Fruit fly (Drosophila melanogaster) whole organism, embryonic: Measurements from ENCODE around the gene CG5986.

Experiments
- ATbp ChIP-seq: fragments of 200-800 bp; sonication (Bioruptor generic); optimal IDR thresholded peaks from 2 replicates; lab custom pipeline; 2017; ENCODE audit warnings: missing biosample characterization, mild to moderate bottlenecking, missing genetic modification characterization, missing genetic modification reagents
- Bgb ChIP-seq: fragments of 200-800 bp; sonication (Bioruptor generic); IDR thresholded peaks from 2 replicates; pipeline ENCODE4 v1.3.6; 2022; ENCODE audit warnings: missing biosample characterization, missing genetic modification characterization; ENCODE audit not compliant: partially characterized antibody
- BtbVII ChIP-seq: fragments of 200-800 bp; sonication (Bioruptor generic); optimal IDR thresholded peaks from 3 replicates; lab custom pipeline; 2017; ENCODE audit warnings: missing biosample characterization, mild to moderate bottlenecking, missing genetic modification characterization
- Bteb2 ChIP-seq: fragments of 200-800 bp; sonication (Bioruptor generic); optimal IDR thresholded peaks from 2 replicates; lab custom pipeline; 2016; ENCODE audit warnings: missing biosample characterization, missing genetic modification characterization
- CG10274 ChIP-seq: fragments of 200-800 bp; sonication (Bioruptor generic); optimal IDR thresholded peaks from 3 replicates; lab custom pipeline; 2017; ENCODE audit warnings: missing biosample characterization, mild to moderate bottlenecking, missing genetic modification characterization
- CG10543 ChIP-seq: fragments of 200-800 bp; sonication (Bioruptor generic); optimal IDR thresholded peaks from 3 replicates; lab custom pipeline; 2017; ENCODE audit warnings: missing biosample characterization, mild to moderate bottlenecking, missing genetic modification characterization, moderate library complexity
- CG12744 ChIP-seq: fragments of 200-800 bp; sonication (Bioruptor generic); optimal IDR thresholded peaks from 2 replicates; lab custom pipeline; 2016; ENCODE audit warnings: missing biosample characterization, missing genetic modification characterization
- CG12942 ChIP-seq: fragments of 200-800 bp; sonication (Bioruptor generic); optimal IDR thresholded peaks from 3 replicates; lab custom pipeline; 2016; ENCODE audit warnings: missing biosample characterization, missing genetic modification characterization
- CG14667 ChIP-seq: fragments of 200-800 bp; sonication (Bioruptor generic); IDR thresholded peaks from 2 replicates; pipeline ENCODE4 v1.3.6; 2022; ENCODE audit warnings: missing biosample characterization, missing genetic modification characterization
- CG14860 ChIP-seq: fragments of 200-800 bp; sonication (Bioruptor generic); IDR thresholded peaks from 3 replicates; pipeline ENCODE4 v1.3.6; 2022; ENCODE audit warnings: missing biosample characterization, missing genetic modification characterization; ENCODE audit not compliant: partially characterized antibody
- CG14965 ChIP-seq: fragments of 200-800 bp; sonication (Bioruptor generic); optimal IDR thresholded peaks from 2 replicates; lab custom pipeline; 2016; ENCODE audit warnings: missing biosample characterization, missing genetic modification characterization, borderline replicate concordance
- CG16863 ChIP-seq: fragments of 200-800 bp; sonication (Bioruptor generic); optimal IDR thresholded peaks from 3 replicates; lab custom pipeline; 2016; ENCODE audit warnings: missing biosample characterization, missing genetic modification characterization
- CG1832 ChIP-seq: fragments of 200-800 bp; sonication (Bioruptor generic); optimal IDR thresholded peaks from 2 replicates; lab custom pipeline; 2017; ENCODE audit warnings: missing biosample characterization, mild to moderate bottlenecking, missing genetic modification characterization, inconsistent platforms
- CG18476 ChIP-seq: fragments of 200-800 bp; sonication (Bioruptor generic); optimal IDR thresholded peaks from 2 replicates; lab custom pipeline; 2016; ENCODE audit warnings: missing biosample characterization, mild to moderate bottlenecking, missing genetic modification characterization
- CG30403 ChIP-seq: fragments of 200-800 bp; sonication (Bioruptor generic); optimal IDR thresholded peaks from 3 replicates; lab custom pipeline; 2016; ENCODE audit warnings: missing biosample characterization, missing genetic modification characterization
- CG31224 ChIP-seq: fragments of 200-800 bp; sonication (Bioruptor generic); IDR thresholded peaks from 2 replicates; pipeline ENCODE4 v1.3.6; 2022; ENCODE audit warnings: missing biosample characterization, missing genetic modification characterization
- CG34422 ChIP-seq: fragments of 200-800 bp; sonication (Bioruptor generic); IDR thresholded peaks from 3 replicates; pipeline ENCODE4 v1.3.6; 2022; ENCODE audit warnings: missing biosample characterization, missing genetic modification characterization
- CG3726 ChIP-seq: fragments of 200-800 bp; sonication (Bioruptor generic); IDR thresholded peaks from 3 replicates; pipeline ENCODE4, ENCODE4 v1.3.6; 2022; ENCODE audit warnings: missing biosample characterization, missing genetic modification characterization
- CG4360 ChIP-seq: fragments of 200-800 bp; sonication (Bioruptor generic); IDR thresholded peaks from 2 replicates; pipeline ENCODE4 v1.3.6; 2022; ENCODE audit warnings: missing biosample characterization, missing genetic modification characterization
- CG4404 ChIP-seq: fragments of 200-800 bp; sonication (Bioruptor generic); IDR thresholded peaks from 2 replicates; pipeline ENCODE4 v1.3.6; 2022; ENCODE audit warnings: missing biosample characterization, missing genetic modification characterization
- CG4707 ChIP-seq: fragments of 200-800 bp; sonication (Bioruptor generic); optimal IDR thresholded peaks from 2 replicates; lab custom pipeline; 2018; ENCODE audit warnings: missing biosample characterization, mild to moderate bottlenecking, missing genetic modification characterization, moderate library complexity
- CG4730 ChIP-seq: fragments of 200-800 bp; sonication (Bioruptor generic); IDR thresholded peaks from 2 replicates; pipeline ENCODE4 v1.3.6; 2022; ENCODE audit warnings: missing biosample characterization, missing genetic modification characterization
- CG4854 ChIP-seq: fragments of 200-800 bp; sonication (Bioruptor generic); optimal IDR thresholded peaks from 2 replicates; lab custom pipeline; 2016; ENCODE audit warnings: missing biosample characterization, missing genetic modification characterization, inconsistent platforms
- CG8281 ChIP-seq: fragments of 200-800 bp; sonication (Bioruptor generic); optimal IDR thresholded peaks from 2 replicates; lab custom pipeline; 2018; ENCODE audit warnings: missing biosample characterization, mild to moderate bottlenecking, missing genetic modification characterization, moderate library complexity
- CG8944 ChIP-seq: fragments of 200-800 bp; sonication (Bioruptor generic); optimal IDR thresholded peaks from 3 replicates; lab custom pipeline; 2016; ENCODE audit warnings: missing biosample characterization, missing genetic modification characterization
- CTCF ChIP-seq: fragments of 200-800 bp; sonication (Bioruptor generic); optimal IDR thresholded peaks from 2 replicates; lab custom pipeline; 2017; ENCODE audit warnings: missing biosample characterization, mild to moderate bottlenecking, missing genetic modification characterization, moderate library complexity
- Dad ChIP-seq: fragments of 200-800 bp; sonication (Bioruptor generic); optimal IDR thresholded peaks from 3 replicates; lab custom pipeline; 2016; ENCODE audit warnings: missing biosample characterization, missing genetic modification characterization
- H2.0 ChIP-seq: fragments of 200-800 bp; sonication (Bioruptor generic); IDR thresholded peaks from 2 replicates; pipeline ENCODE4 v1.3.6; 2022; ENCODE audit warnings: missing biosample characterization, missing genetic modification characterization
- HmgZ ChIP-seq: fragments of 200-800 bp; sonication (Bioruptor generic); optimal IDR thresholded peaks from 2 replicates; lab custom pipeline; 2018; ENCODE audit warnings: missing biosample characterization, mild to moderate bottlenecking, missing genetic modification characterization
- Jarid2 ChIP-seq: fragments of 200-800 bp; sonication (Bioruptor generic); optimal IDR thresholded peaks from 3 replicates; lab custom pipeline; 2017; ENCODE audit warnings: mild to moderate bottlenecking, missing biosample characterization, missing genetic modification reagents, missing genetic modification characterization
- MTF-1 ChIP-seq: fragments of 200-800 bp; sonication (Bioruptor generic); optimal IDR thresholded peaks from 2 replicates; lab custom pipeline; 2018; ENCODE audit warnings: missing biosample characterization, mild to moderate bottlenecking, missing genetic modification characterization, borderline replicate concordance
- Max ChIP-seq: fragments of 200-800 bp; sonication (Bioruptor generic); optimal IDR thresholded peaks from 2 replicates; lab custom pipeline; 2016; ENCODE audit warnings: missing biosample characterization, mild to moderate bottlenecking, missing genetic modification characterization
- NC2β ChIP-seq: fragments of 200-800 bp; sonication (Bioruptor generic); optimal IDR thresholded peaks from 2 replicates; lab custom pipeline; 2016; ENCODE audit warnings: missing biosample characterization, missing genetic modification characterization
- Opbp ChIP-seq: fragments of 200-800 bp; sonication (Bioruptor generic); IDR thresholded peaks from 3 replicates; pipeline ENCODE4 v1.3.6; 2022; ENCODE audit warnings: missing biosample characterization, missing genetic modification characterization; ENCODE audit not compliant: partially characterized antibody
- Optix ChIP-seq: fragments of 200-800 bp; sonication (Bioruptor generic); IDR thresholded peaks from 3 replicates; pipeline ENCODE4 v1.3.6; 2022; ENCODE audit warnings: missing biosample characterization, missing genetic modification characterization
- TFAM ChIP-seq: fragments of 200-800 bp; sonication (Bioruptor generic); optimal IDR thresholded peaks from 2 replicates; lab custom pipeline; 2017; ENCODE audit warnings: missing biosample characterization, missing genetic modification characterization, inconsistent platforms
- Trl ChIP-seq, 3 experiments: fragments of >200 bp in 2 of 3; fragments of 200-800 bp in 1 of 3; sonication (Bioruptor generic) in 1 of 3; optimal IDR thresholded peaks; 2 replicates in 1 of 3; 3 replicates in 2 of 3; lab custom pipeline; 2016 to 2017; ENCODE audit warnings: missing biosample characterization in 1 of 3, missing genetic modification characterization in 1 of 3
- Vsx1 ChIP-seq: fragments of 200-800 bp; sonication (Bioruptor generic); optimal IDR thresholded peaks from 2 replicates; lab custom pipeline; 2017; ENCODE audit warnings: missing biosample characterization, mild to moderate bottlenecking, missing genetic modification characterization, missing genetic modification reagents
- chn ChIP-seq: fragments of 200-800 bp; sonication (Bioruptor generic); optimal IDR thresholded peaks from 2 replicates; lab custom pipeline; 2016; ENCODE audit warnings: missing biosample characterization, missing genetic modification characterization
- crol ChIP-seq: fragments of 200-800 bp; sonication (Bioruptor generic); IDR thresholded peaks from 2 replicates; pipeline ENCODE4 v1.3.6; 2022; ENCODE audit warnings: missing biosample characterization, missing genetic modification characterization
- dimm ChIP-seq: fragments of 200-800 bp; sonication (Bioruptor generic); IDR thresholded peaks from 2 replicates; pipeline ENCODE4 v1.3.6; 2022; ENCODE audit warnings: missing biosample characterization, missing genetic modification characterization
- dysf ChIP-seq: fragments of 200-800 bp; sonication (Bioruptor generic); IDR thresholded peaks from 3 replicates; pipeline ENCODE4 v1.3.6; 2022; ENCODE audit warnings: missing biosample characterization, missing genetic modification characterization
- gem ChIP-seq: fragments of 200-800 bp; sonication (Bioruptor generic); optimal IDR thresholded peaks from 2 replicates; lab custom pipeline; 2019; ENCODE audit warnings: missing biosample characterization, mild to moderate bottlenecking, missing genetic modification characterization, moderate library complexity
- hth ChIP-seq: fragments of >200 bp; optimal IDR thresholded peaks from 2 replicates; lab custom pipeline; 2017; ENCODE audit warnings: inconsistent platforms
- kay ChIP-seq: fragments of 200-800 bp; sonication (Bioruptor generic); optimal IDR thresholded peaks from 2 replicates; lab custom pipeline; 2016; ENCODE audit warnings: missing biosample characterization, missing genetic modification characterization
- nerfin-2 ChIP-seq: fragments of 200-800 bp; sonication (Bioruptor generic); IDR thresholded peaks from 2 replicates; pipeline ENCODE4 v1.3.6; 2022; ENCODE audit warnings: missing biosample characterization, missing genetic modification characterization; ENCODE audit not compliant: partially characterized antibody
- sima ChIP-seq: fragments of 200-800 bp; sonication (Bioruptor generic); optimal IDR thresholded peaks from 2 replicates; lab custom pipeline; 2016; ENCODE audit warnings: missing biosample characterization, missing genetic modification characterization
- tll ChIP-seq, 2 experiments: fragments of 200-800 bp in 1 of 2; fragments of >200 bp in 1 of 2; sonication (Bioruptor generic) in 1 of 2; optimal IDR thresholded peaks; 2 replicates each; lab custom pipeline; 2017 to 2019; ENCODE audit warnings: missing biosample characterization in 2 of 2, missing genetic modification characterization in 2 of 2, mild to moderate bottlenecking in 1 of 2, moderate library complexity in 1 of 2
- tx ChIP-seq: fragments of 200-800 bp; sonication (Bioruptor generic); optimal IDR thresholded peaks from 2 replicates; lab custom pipeline; 2016; ENCODE audit warnings: missing biosample characterization, missing genetic modification characterization
- vfl ChIP-seq: fragments of 200-800 bp; sonication (Bioruptor generic); optimal IDR thresholded peaks from 2 replicates; lab custom pipeline; 2016; ENCODE audit warnings: missing biosample characterization, missing genetic modification characterization
- yki ChIP-seq: fragments of >200 bp; optimal IDR thresholded peaks from 3 replicates; lab custom pipeline; 2018
- zfh2 ChIP-seq: fragments of 200-800 bp; sonication (Bioruptor generic); optimal IDR thresholded peaks from 2 replicates; lab custom pipeline; 2016; ENCODE audit warnings: missing biosample characterization, missing genetic modification characterization

CG5986 gene

dm6 chr3R:24058041-24058440 is 10.5 kb downstream of the CG5986 start, which contains the start of gene SMC1 (continued):
- peak; percentile 29 for TF ChIP-seq tx (GFP tag; lab: Kevin White, UChicago)
- TF ChIP-seq CG16863 (GFP tag; lab: Kevin White, UChicago): no peak
- TF ChIP-seq Jarid2 (GFP tag; lab: Kevin White, UChicago): no peak
- TF ChIP-seq CG4360: no peak
- TF ChIP-seq nerfin-2 (GFP tag; lab: Robert Waterston, UW): peak; percentile 99
- TF ChIP-seq CG14667 (GFP tag; lab: Robert Waterston, UW): no peak
- TF ChIP-seq CG8281 (tag; lab: Kevin White, UChicago): peak; percentile 50
- no peak for TF ChIP-seq vfl
- peak; percentile 6 for TF ChIP-seq sima (GFP tag; lab: Kevin White, UChicago)
- no peak; the same call in 2 of the 3 replicates for TF ChIP-seq CG34422 (GFP tag; lab: Robert Waterston, UW)
- TF ChIP-seq CG10274 (GFP tag; lab: Kevin White, UChicago): no peak
- TF ChIP-seq H2.0 (GFP tag; lab: Robert Waterston, UW): no peak
- TF ChIP-seq tll (GFP tag; optimal IDR thresholded peaks at IDR 0.05; lab: Kevin White, UChicago): no peak
- TF ChIP-seq zfh2 (GFP tag; lab: Kevin White, UChicago): peak; percentile 57
- TF ChIP-seq CG8944: no peak
- TF ChIP-seq CG1832 (GFP tag; lab: Kevin White, UChicago): no peak
- TF ChIP-seq dysf: peak; percentile 38; the same call in 2 of the 3 replicates
- TF ChIP-seq HmgZ: peak; percentile 72
- TF ChIP-seq CG12744 (GFP tag; lab: Kevin White, UChicago): peak; percentile 30
- no peak for TF ChIP-seq TFAM (GFP tag; lab: Kevin White, UChicago)
- TF ChIP-seq MTF-1 (GFP tag; lab: Kevin White, UChicago): no peak
- TF ChIP-seq crol (GFP tag; lab: Robert Waterston, UW): no peak
- TF ChIP-seq Opbp (GFP tag; lab: Robert Waterston, UW): peak; percentile 100
- no peak for TF ChIP-seq hth (lab: Kevin White, UChicago)
- peak; percentile 29 for TF ChIP-seq Bteb2 (GFP tag; lab: Kevin White, UChicago)
- TF ChIP-seq ATbp (GFP tag; lab: Kevin White, UChicago): no peak
- TF ChIP-seq BtbVII: no peak
- no peak for TF ChIP-seq CTCF (GFP tag; lab: Kevin White, UChicago)
- TF ChIP-seq CG4707: no peak
- TF ChIP-seq CG31224 (GFP tag; lab: Robert Waterston, UW): no peak
- TF ChIP-seq Max (GFP tag; lab: Kevin White, UChicago): peak; percentile 34
- TF ChIP-seq gem (tag; lab: Kevin White, UChicago): no peak
- peak; percentile 54 for TF ChIP-seq CG30403
- peak; percentile 20 for TF ChIP-seq CG4854
- no peak for TF ChIP-seq Trl (optimal IDR thresholded peaks at IDR 0.05; lab: Kevin White, UChicago)
- TF ChIP-seq Trl (GFP tag; optimal IDR thresholded peaks at IDR 0.05; lab: Kevin White, UChicago): peak; percentile 39
- peak; percentile 99 for TF ChIP-seq CG14860 (GFP tag; lab: Robert Waterston, UW)
- no peak for TF ChIP-seq CG4730
- no peak for TF ChIP-seq Optix (GFP tag; lab: Robert Waterston, UW)
- TF ChIP-seq CG4404: no peak
- peak; percentile 73 for TF ChIP-seq CG10543
- TF ChIP-seq CG18476 (GFP tag; lab: Kevin White, UChicago): no peak
- TF ChIP-seq Vsx1 (GFP tag; lab: Kevin White, UChicago): no peak
- TF ChIP-seq CG12942 (GFP tag; lab: Kevin White, UChicago): peak; percentile 9
- TF ChIP-seq Dad: peak; percentile 51
- TF ChIP-seq CG14965 (GFP tag; lab: Kevin White, UChicago): no peak
- no peak for TF ChIP-seq CG3726 (GFP tag; lab: Robert Waterston, UW)
- no peak for TF ChIP-seq yki (lab: Kevin White, UChicago)
- peak; percentile 100 for TF ChIP-seq Bgb (GFP tag; lab: Robert Waterston, UW)
- TF ChIP-seq chn: peak; percentile 10
- TF ChIP-seq dimm (GFP tag; lab: Robert Waterston, UW): no peak
- TF ChIP-seq kay (GFP tag; lab: Kevin White, UChicago): no peak
- peak; percentile 70 for TF ChIP-seq NC2β (GFP tag; lab: Kevin White, UChicago)
